Worm (Caenorhabditis elegans) whole organism, L2 larva: ENCODE data around the gene pix-1.

Experiments
- C34F6.9 ChIP-seq: fragments of 150-350 bp; optimal IDR thresholded peaks from 2 replicates; lab custom pipeline; 2014; ENCODE audit warnings: missing biosample characterization, missing genetic modification characterization
- F13H6.1 ChIP-seq: sonication (generic microtip); optimal IDR thresholded peaks from 2 replicates; lab custom pipeline; 2016; ENCODE audit warnings: missing genetic modification characterization, missing compliant biosample characterization
- R02D3.7 ChIP-seq: fragments of 150-350 bp; optimal IDR thresholded peaks from 2 replicates; lab custom pipeline; 2014; ENCODE audit warnings: missing biosample characterization, missing genetic modification characterization
- Y55F3AM.14 ChIP-seq: fragments of 200-800 bp; sonication (Bioruptor generic); optimal IDR thresholded peaks from 2 replicates; lab custom pipeline; 2018; ENCODE audit warnings: mild to moderate bottlenecking, missing genetic modification characterization, missing compliant biosample characterization
- ZK546.5 ChIP-seq: sonication (generic microtip); optimal IDR thresholded peaks from 2 replicates; lab custom pipeline; 2017; ENCODE audit warnings: missing biosample characterization, missing genetic modification characterization
- alr-1 ChIP-seq: fragments of 150-350 bp; optimal IDR thresholded peaks from 2 replicates; lab custom pipeline; 2014; ENCODE audit warnings: missing biosample characterization, missing genetic modification characterization
- ama-1 ChIP-seq: fragments of 150-350 bp; optimal IDR thresholded peaks from 2 replicates; lab custom pipeline; 2018; ENCODE audit warnings: inconsistent platforms
- blmp-1 ChIP-seq: sonication (generic microtip); optimal IDR thresholded peaks from 2 replicates; lab custom pipeline; 2017; ENCODE audit warnings: missing genetic modification characterization, mild to moderate bottlenecking, missing compliant biosample characterization, antibody characterized with exemption, moderate library complexity; ENCODE audit not compliant: insufficient read depth
- ceh-16 ChIP-seq: fragments of 150-350 bp; optimal IDR thresholded peaks from 2 replicates; lab custom pipeline; 2014; ENCODE audit warnings: missing biosample characterization, missing genetic modification characterization
- ceh-82 ChIP-seq: fragments of 150-350 bp; optimal IDR thresholded peaks from 2 replicates; lab custom pipeline; 2014; ENCODE audit warnings: missing biosample characterization, missing genetic modification characterization
- crh-2 ChIP-seq: sonication (generic microtip); optimal IDR thresholded peaks from 2 replicates; lab custom pipeline; 2017; ENCODE audit warnings: missing biosample characterization, missing genetic modification characterization
- dmd-4 ChIP-seq: sonication (generic microtip); optimal IDR thresholded peaks from 2 replicates; lab custom pipeline; 2017; ENCODE audit warnings: missing biosample characterization, missing genetic modification characterization
- egl-27 ChIP-seq: sonication (generic microtip); optimal IDR thresholded peaks from 3 replicates; lab custom pipeline; 2017; ENCODE audit warnings: missing biosample characterization, missing genetic modification reagents, missing genetic modification characterization
- elt-1 ChIP-seq: fragments of 150-350 bp; optimal IDR thresholded peaks from 2 replicates; lab custom pipeline; 2014; ENCODE audit warnings: missing biosample characterization, missing genetic modification characterization
- elt-3 ChIP-seq: sonication (generic microtip); optimal IDR thresholded peaks from 2 replicates; lab custom pipeline; 2017; ENCODE audit warnings: missing biosample characterization, missing genetic modification characterization
- gmeb-1 ChIP-seq: fragments of 150-350 bp; optimal IDR thresholded peaks from 2 replicates; lab custom pipeline; 2014; ENCODE audit warnings: missing biosample characterization, missing genetic modification characterization
- lin-11 ChIP-seq: fragments of 150-350 bp; sonication (generic microtip); optimal IDR thresholded peaks from 2 replicates; lab custom pipeline; 2014; ENCODE audit warnings: missing biosample characterization, missing genetic modification characterization, inconsistent platforms, mixed read lengths
- lin-13 ChIP-seq: fragments of 150-350 bp; optimal IDR thresholded peaks from 2 replicates; lab custom pipeline; 2014; ENCODE audit warnings: missing biosample characterization, missing genetic modification reagents, missing genetic modification characterization
- lin-39 ChIP-seq: fragments of 150-350 bp; optimal IDR thresholded peaks from 2 replicates; lab custom pipeline; 2014; ENCODE audit warnings: missing biosample characterization, missing genetic modification reagents, missing genetic modification characterization
- lsy-2 ChIP-seq, 2 experiments: fragments of 150-350 bp in 1 of 2; sonication (generic microtip) in 1 of 2; optimal IDR thresholded peaks; 2 replicates each; lab custom pipeline; 2014 to 2017; ENCODE audit warnings: missing biosample characterization in 2 of 2, missing genetic modification characterization in 2 of 2
- mab-5 ChIP-seq: fragments of 150-350 bp; optimal IDR thresholded peaks from 2 replicates; lab custom pipeline; 2014; ENCODE audit warnings: missing biosample characterization, missing genetic modification characterization
- mbf-1 ChIP-seq: sonication (generic microtip); optimal IDR thresholded peaks from 2 replicates; lab custom pipeline; 2017; ENCODE audit warnings: missing biosample characterization, missing genetic modification characterization
- mdl-1 ChIP-seq, 2 experiments: fragments of 150-350 bp in 1 of 2; sonication (generic microtip) in 1 of 2; optimal IDR thresholded peaks; 2 replicates each; lab custom pipeline; 2017; ENCODE audit warnings: missing biosample characterization in 2 of 2, missing genetic modification characterization in 2 of 2
- nhr-10 ChIP-seq: sonication (generic microtip); optimal IDR thresholded peaks from 2 replicates; lab custom pipeline; 2017; ENCODE audit warnings: missing biosample characterization, missing genetic modification characterization
- nhr-12 ChIP-seq: fragments of 150-350 bp; optimal IDR thresholded peaks from 2 replicates; lab custom pipeline; 2014; ENCODE audit warnings: missing biosample characterization, missing genetic modification characterization
- nhr-129 ChIP-seq: fragments of 150-350 bp; optimal IDR thresholded peaks from 2 replicates; lab custom pipeline; 2014; ENCODE audit warnings: missing biosample characterization, missing genetic modification characterization
- nhr-21 ChIP-seq: fragments of 150-350 bp; optimal IDR thresholded peaks from 2 replicates; lab custom pipeline; 2014; ENCODE audit warnings: missing biosample characterization, missing genetic modification characterization
- nhr-23 ChIP-seq: fragments of 150-350 bp; optimal IDR thresholded peaks from 2 replicates; lab custom pipeline; 2014; ENCODE audit warnings: missing biosample characterization, missing genetic modification reagents, missing genetic modification characterization
- nhr-25 ChIP-seq: fragments of 150-350 bp; sonication (generic microtip); optimal IDR thresholded peaks from 3 replicates; lab custom pipeline; 2014; ENCODE audit warnings: missing biosample characterization, missing genetic modification characterization
- nhr-6 ChIP-seq: fragments of 150-350 bp; optimal IDR thresholded peaks from 2 replicates; lab custom pipeline; 2014; ENCODE audit warnings: missing biosample characterization, missing genetic modification characterization
- nhr-77 ChIP-seq: fragments of 150-350 bp; optimal IDR thresholded peaks from 2 replicates; lab custom pipeline; 2014; ENCODE audit warnings: missing biosample characterization, missing genetic modification characterization
- peb-1 ChIP-seq: fragments of 150-350 bp; optimal IDR thresholded peaks from 2 replicates; lab custom pipeline; 2014; ENCODE audit warnings: missing biosample characterization, missing genetic modification characterization
- sem-4 ChIP-seq: fragments of 150-350 bp; optimal IDR thresholded peaks from 2 replicates; lab custom pipeline; 2014; ENCODE audit warnings: missing biosample characterization, missing genetic modification reagents, missing genetic modification characterization
- skn-1 ChIP-seq: sonication (generic microtip); optimal IDR thresholded peaks from 2 replicates; lab custom pipeline; 2017; ENCODE audit warnings: missing biosample characterization, missing genetic modification characterization
- sma-9 ChIP-seq, 2 experiments: fragments of 150-350 bp in 1 of 2; sonication (generic microtip) in 1 of 2; optimal IDR thresholded peaks; 2 replicates each; lab custom pipeline; 2014 to 2016; ENCODE audit warnings: missing genetic modification characterization in 2 of 2, mild to moderate bottlenecking in 1 of 2, missing biosample characterization in 1 of 2, missing compliant biosample characterization in 1 of 2, missing genetic modification reagents in 1 of 2, moderate library complexity in 1 of 2
- snpc-4 ChIP-seq: fragments of 150-350 bp; optimal IDR thresholded peaks from 2 replicates; lab custom pipeline; 2014; ENCODE audit warnings: missing biosample characterization, missing genetic modification characterization
- unc-39 ChIP-seq: fragments of 150-350 bp; optimal IDR thresholded peaks from 2 replicates; lab custom pipeline; 2014; ENCODE audit warnings: missing biosample characterization, missing genetic modification characterization
- unc-55 ChIP-seq: fragments of 150-350 bp; sonication (generic microtip); optimal IDR thresholded peaks from 3 replicates; lab custom pipeline; 2014; ENCODE audit warnings: missing biosample characterization, missing genetic modification reagents, missing genetic modification characterization
- unc-62 ChIP-seq: fragments of 150-350 bp; optimal IDR thresholded peaks from 2 replicates; lab custom pipeline; 2014; ENCODE audit warnings: missing biosample characterization, missing genetic modification reagents, missing genetic modification characterization
- zag-1 ChIP-seq: fragments of 150-350 bp; optimal IDR thresholded peaks from 2 replicates; lab custom pipeline; 2014; ENCODE audit warnings: missing biosample characterization, missing genetic modification characterization
- ztf-11 ChIP-seq: sonication (generic microtip); optimal IDR thresholded peaks from 2 replicates; lab custom pipeline; 2017; ENCODE audit warnings: missing biosample characterization, missing genetic modification characterization
- ztf-4 ChIP-seq: fragments of 150-350 bp; optimal IDR thresholded peaks from 2 replicates; lab custom pipeline; 2014; ENCODE audit warnings: missing biosample characterization, missing genetic modification characterization

pix-1 gene

ce11 chrX:13730209-13730975, 3.3 kb downstream of the pix-1 start (continued):
- TF ChIP-seq ztf-11 (tag; lab: Kevin White, UChicago): no peak
- no peak for TF ChIP-seq ama-1 (lab: Kevin White, UChicago)
- TF ChIP-seq mab-5 (tag; lab: Kevin White, UChicago): no peak
- no peak for TF ChIP-seq peb-1 (tag; lab: Kevin White, UChicago)
- TF ChIP-seq ceh-16 (tag; lab: Kevin White, UChicago): peak; percentile 3
- no peak for TF ChIP-seq ZK546.5
- TF ChIP-seq ceh-82: no peak
- peak; percentile 24 for TF ChIP-seq F13H6.1 (tag; lab: Kevin White, UChicago)
- TF ChIP-seq gmeb-1: peak; percentile 26
- no peak for TF ChIP-seq zag-1 (tag; lab: Kevin White, UChicago)
- peak; percentile 48 for TF ChIP-seq nhr-25 (tag; lab: Kevin White, UChicago)
- no peak for TF ChIP-seq ztf-4 (tag; lab: Kevin White, UChicago)
- peak; percentile 47 for TF ChIP-seq nhr-129
- no peak for TF ChIP-seq mdl-1 (tag; optimal IDR thresholded peaks at IDR 0.05; lab: Kevin White, UChicago)
- no peak for TF ChIP-seq unc-62 (GFP tag; lab: Kevin White, UChicago)
- no peak for TF ChIP-seq skn-1 (tag; lab: Kevin White, UChicago)
- no peak for TF ChIP-seq elt-3 (tag; lab: Kevin White, UChicago)
- peak; percentile 57 for TF ChIP-seq sma-9 (GFP tag; optimal IDR thresholded peaks at IDR 0.05; lab: Kevin White, UChicago)
- TF ChIP-seq sma-9 (tag; optimal IDR thresholded peaks at IDR 0.05; lab: Kevin White, UChicago): no peak
- no peak for TF ChIP-seq nhr-10 (tag; lab: Kevin White, UChicago)
- no peak for TF ChIP-seq lin-39 (tag; lab: Kevin White, UChicago)
- no peak for TF ChIP-seq nhr-12 (tag; lab: Kevin White, UChicago)
- no peak for TF ChIP-seq alr-1 (tag; lab: Kevin White, UChicago)
- TF ChIP-seq lin-11 (tag; lab: Kevin White, UChicago): no peak

ce11 chrX:13736679-13737078, 9.6 kb downstream of the pix-1 start:
- TF ChIP-seq skn-1 (tag; lab: Kevin White, UChicago) (no peak), ztf-11 (tag; lab: Kevin White, UChicago) (no peak), ceh-16 (tag; lab: Kevin White, UChicago) (peak; percentile 57), elt-1 (tag; lab: Kevin White, UChicago) (peak; percentile 84), sma-9 (GFP tag; optimal IDR thresholded peaks at IDR 0.05; lab: Kevin White, UChicago) (peak; percentile 71), sma-9 (tag; optimal IDR thresholded peaks at IDR 0.05; lab: Kevin White, UChicago) (no peak), mab-5 (tag; lab: Kevin White, UChicago) (no peak), nhr-21 (no peak), nhr-6 (tag; lab: Kevin White, UChicago) (no peak), ztf-4 (tag; lab: Kevin White, UChicago) (no peak)

ce11 chrX:13739125-13739820, 12.2 kb downstream of the pix-1 start:
- TF ChIP-seq sem-4 (tag; lab: Kevin White, UChicago) (peak; percentile 47), R02D3.7 (tag; lab: Kevin White, UChicago) (no peak), mdl-1 (tag; optimal IDR thresholded peaks at IDR 0.05; lab: Kevin White, UChicago) (peak; percentile 53 to 82), lin-13 (peak; percentile 12), unc-55 (GFP tag; lab: Kevin White, UChicago) (peak; percentile 27), Y55F3AM.14 (GFP tag; lab: Kevin White, UChicago) (peak; percentile 83), nhr-77 (no peak), elt-1 (tag; lab: Kevin White, UChicago) (no peak), ceh-16 (tag; lab: Kevin White, UChicago) (no peak), nhr-25 (tag; lab: Kevin White, UChicago) (no peak), gmeb-1 (no peak), crh-2 (tag; lab: Kevin White, UChicago) (no peak), ceh-82 (no peak), F13H6.1 (tag; lab: Kevin White, UChicago) (peak; percentile 40), mbf-1 (tag; lab: Kevin White, UChicago) (no peak), ZK546.5 (no peak), nhr-129 (peak; percentile 9), nhr-10 (tag; lab: Kevin White, UChicago) (no peak), lin-11 (tag; lab: Kevin White, UChicago) (no peak), elt-3 (tag; lab: Kevin White, UChicago) (no peak), dmd-4 (tag; lab: Kevin White, UChicago) (no peak), egl-27 (tag; lab: Kevin White, UChicago) (no peak), mab-5 (tag; lab: Kevin White, UChicago) (no peak), ama-1 (lab: Kevin White, UChicago) (no peak), skn-1 (tag; lab: Kevin White, UChicago) (no peak), peb-1 (tag; lab: Kevin White, UChicago) (no peak), ztf-11 (tag; lab: Kevin White, UChicago) (no peak), lsy-2 (tag; optimal IDR thresholded peaks at IDR 0.05; lab: Kevin White, UChicago) (peak in 1 of 2 experiments; percentile 55), blmp-1 (tag; lab: Kevin White, UChicago) (no peak), snpc-4 (tag; lab: Kevin White, UChicago) (no peak), C34F6.9 (peak; percentile 71), unc-39 (no peak), lin-39 (tag; lab: Kevin White, UChicago) (no peak), nhr-6 (tag; lab: Kevin White, UChicago) (no peak), nhr-12 (tag; lab: Kevin White, UChicago) (no peak), ztf-4 (tag; lab: Kevin White, UChicago) (peak; percentile 21), nhr-23 (tag; lab: Kevin White, UChicago) (no peak)
